Worm (Caenorhabditis elegans) whole organism, early embryonic: ENCODE measurements around the gene srn-1.

Experiments used
- B0310.2 ChIP-seq: sonication (generic microtip); optimal IDR thresholded peaks from 2 replicates; lab custom pipeline; 2016; ENCODE audit warnings: mild to moderate bottlenecking, missing genetic modification characterization, missing compliant biosample characterization
- F13C5.2 ChIP-seq: sonication (generic microtip); optimal IDR thresholded peaks from 2 replicates; lab custom pipeline; 2017; ENCODE audit warnings: mild to moderate bottlenecking, missing genetic modification characterization, inconsistent platforms, missing compliant biosample characterization
- aly-1 ChIP-seq: sonication (generic microtip); optimal IDR thresholded peaks from 2 replicates; lab custom pipeline; 2016; ENCODE audit warnings: missing genetic modification characterization, missing compliant biosample characterization
- ama-1 ChIP-seq: fragments of 150-350 bp; optimal IDR thresholded peaks from 2 replicates; lab custom pipeline; 2014
- ceh-13 ChIP-seq: fragments of 200-800 bp; sonication (Bioruptor generic); optimal IDR thresholded peaks from 2 replicates; lab custom pipeline; 2018; ENCODE audit warnings: mild to moderate bottlenecking, missing genetic modification characterization, missing compliant biosample characterization
- ceh-36 ChIP-seq: sonication (generic microtip); optimal IDR thresholded peaks from 2 replicates; lab custom pipeline; 2016; ENCODE audit warnings: missing genetic modification characterization, inconsistent platforms, missing compliant biosample characterization
- ets-7 ChIP-seq: sonication (generic microtip); optimal IDR thresholded peaks from 2 replicates; lab custom pipeline; 2016; ENCODE audit warnings: missing genotype, missing genetic modification characterization, missing compliant biosample characterization
- flt-1 ChIP-seq: fragments of 200-800 bp; sonication (Bioruptor generic); IDR thresholded peaks from 2 replicates; pipeline ENCODE4 v1.3.6; 2022; ENCODE audit warnings: missing genetic modification characterization, missing compliant biosample characterization
- hmbx-1 ChIP-seq: sonication (generic microtip); optimal IDR thresholded peaks from 2 replicates; lab custom pipeline; 2016; ENCODE audit warnings: mild to moderate bottlenecking, missing genetic modification characterization, missing compliant biosample characterization
- hmg-4 ChIP-seq: fragments of 200-800 bp; sonication (Bioruptor generic); optimal IDR thresholded peaks from 2 replicates; lab custom pipeline; 2018; ENCODE audit warnings: mild to moderate bottlenecking, missing genetic modification characterization, missing compliant biosample characterization
- hnd-1 ChIP-seq: sonication (generic microtip); optimal IDR thresholded peaks from 2 replicates; lab custom pipeline; 2016; ENCODE audit warnings: missing genetic modification characterization, missing compliant biosample characterization
- pes-1 ChIP-seq: fragments of 200-800 bp; sonication (Bioruptor generic); IDR thresholded peaks from 2 replicates; pipeline ENCODE4 v1.3.6; 2022; ENCODE audit warnings: missing genetic modification reagents, missing genetic modification characterization, missing compliant biosample characterization
- scrt-1 ChIP-seq: fragments of 200-800 bp; sonication (Bioruptor generic); IDR thresholded peaks from 2 replicates; pipeline ENCODE4 v1.3.6; 2022; ENCODE audit warnings: missing genetic modification characterization, missing compliant biosample characterization
- sea-1 ChIP-seq: fragments of 200-800 bp; sonication (Bioruptor generic); conservative IDR thresholded peaks from 2 replicates; pipeline ENCODE4 v1.3.6; 2022; ENCODE audit warnings: missing genetic modification characterization, missing compliant biosample characterization
- tbx-11 ChIP-seq: fragments of 200-800 bp; sonication (Bioruptor generic); IDR thresholded peaks from 2 replicates; pipeline ENCODE4 v1.3.6; 2022; ENCODE audit warnings: missing genetic modification characterization, missing compliant biosample characterization
- tbx-37 ChIP-seq: fragments of 200-800 bp; sonication (Bioruptor generic); conservative IDR thresholded peaks from 2 replicates; pipeline ENCODE4 v1.3.6; 2022; ENCODE audit warnings: missing genetic modification reagents, missing genetic modification characterization, missing compliant biosample characterization
- tra-4 ChIP-seq: sonication (generic microtip); optimal IDR thresholded peaks from 2 replicates; lab custom pipeline; 2017; ENCODE audit warnings: missing genetic modification characterization, missing compliant biosample characterization

The srn-1 gene

ce11 chrV:6248714-6249113 lies 37.5 kb downstream of the srn-1 start:
- TF ChIP-seq aly-1 (tag; lab: Kevin White, UChicago) (no peak), scrt-1 (GFP tag; lab: Robert Waterston, UW) (no peak)

ce11 chrV:6247397-6247796 lies 38.8 kb downstream of the srn-1 start:
- TF ChIP-seq ama-1 (lab: Kevin White, UChicago) (no peak), ceh-13 (GFP tag; lab: Kevin White, UChicago) (no peak)

- TF ChIP-seq sea-1 (GFP tag; lab: Robert Waterston, UW) (no peak), scrt-1 (GFP tag; lab: Robert Waterston, UW) (no peak), flt-1 (GFP tag; lab: Robert Waterston, UW) (0 out of 2 replicates have a peak, but pooled peaks have one; percentile 33), F13C5.2 (peak; percentile 25)
Measured at ce11 chrV:6246454-6246981, 39.7 kb downstream of the srn-1 start, which contains the start of gene dmd-7. Gene dmd-7 (plus strand): TSS chrV:6246931.

ce11 chrV:6244631-6245030 lies 41.6 kb downstream of the srn-1 start:
- TF ChIP-seq hmg-4 (GFP tag; lab: Kevin White, UChicago) = no peak
- TF ChIP-seq F13C5.2 = no peak
- TF ChIP-seq ceh-13 (GFP tag; lab: Kevin White, UChicago) = no peak
- no peak for TF ChIP-seq sea-1 (GFP tag; lab: Robert Waterston, UW)
- TF ChIP-seq hmbx-1 (tag; lab: Kevin White, UChicago) = no peak
- no peak for TF ChIP-seq pes-1 (GFP tag; lab: Robert Waterston, UW)
- TF ChIP-seq ceh-36 = no peak
- TF ChIP-seq flt-1 (GFP tag; lab: Robert Waterston, UW) = no peak

DNA sequence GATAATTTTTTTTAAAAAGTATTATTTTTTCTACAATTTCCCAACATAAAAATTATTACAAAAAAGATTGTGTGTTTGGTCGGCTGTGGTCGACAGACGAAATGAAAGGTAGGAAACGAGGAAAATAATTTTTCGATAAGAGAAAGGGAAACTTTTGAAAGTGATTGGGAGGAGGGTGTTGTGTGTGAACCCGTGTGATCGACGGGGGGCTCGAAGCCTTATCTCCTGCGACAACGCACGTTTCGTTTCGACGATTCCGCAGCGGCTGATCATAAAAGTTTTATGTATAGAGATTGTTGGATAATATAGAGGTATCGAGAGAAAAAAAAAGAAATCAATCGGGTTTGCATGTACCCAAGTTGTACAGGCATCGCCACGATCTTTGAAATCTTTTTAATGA lies 43.0 kb downstream of the srn-1 start:
- TF ChIP-seq hmg-4 (GFP tag; lab: Kevin White, UChicago) (no peak), aly-1 (tag; lab: Kevin White, UChicago) (no peak), sea-1 (GFP tag; lab: Robert Waterston, UW) (no peak), flt-1 (GFP tag; lab: Robert Waterston, UW) (no peak), ets-7 (tag; lab: Kevin White, UChicago) (no peak), F13C5.2 (no peak), pes-1 (GFP tag; lab: Robert Waterston, UW) (no peak), hnd-1 (tag; lab: Kevin White, UChicago) (no peak), scrt-1 (GFP tag; lab: Robert Waterston, UW) (no peak), tra-4 (tag; lab: Kevin White, UChicago) (no peak), hmbx-1 (tag; lab: Kevin White, UChicago) (no peak), B0310.2 (tag; lab: Kevin White, UChicago) (no peak), ceh-36 (no peak), tbx-11 (GFP tag; lab: Robert Waterston, UW) (no peak), ama-1 (lab: Kevin White, UChicago) (no peak), tbx-37 (GFP tag; lab: Robert Waterston, UW) (no peak)

ce11 chrV:6240735-6241134 lies 45.5 kb downstream of the srn-1 start:
- no peak for TF ChIP-seq hmbx-1 (tag; lab: Kevin White, UChicago)
- no peak for TF ChIP-seq hnd-1 (tag; lab: Kevin White, UChicago)
- no peak for TF ChIP-seq ceh-36
- no peak for TF ChIP-seq flt-1 (GFP tag; lab: Robert Waterston, UW)

DNA sequence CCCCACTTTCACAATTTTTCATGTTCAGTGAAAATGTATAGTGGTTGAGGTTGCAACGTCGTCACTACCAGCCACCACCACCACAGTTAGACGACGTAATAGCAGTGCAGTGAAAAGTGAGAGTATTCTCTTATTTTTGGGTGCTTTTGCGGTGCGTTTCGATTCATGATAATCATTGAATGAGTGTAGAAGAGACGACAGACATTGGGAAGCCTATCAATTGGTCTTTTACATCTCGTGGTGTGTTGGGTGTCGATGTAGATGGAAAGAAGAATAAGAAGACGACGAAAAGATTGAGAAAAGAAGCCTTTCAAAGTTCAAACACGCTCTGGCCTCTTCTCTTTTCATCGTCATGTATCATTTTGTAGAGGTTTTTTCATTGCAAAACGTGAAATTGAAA lies 46.4 kb downstream of the srn-1 start:
- TF ChIP-seq sea-1 (GFP tag; lab: Robert Waterston, UW) = no peak
- TF ChIP-seq scrt-1 (GFP tag; lab: Robert Waterston, UW) = no peak
- no peak for TF ChIP-seq flt-1 (GFP tag; lab: Robert Waterston, UW)
- TF ChIP-seq hmbx-1 (tag; lab: Kevin White, UChicago) = no peak
- TF ChIP-seq ets-7 (tag; lab: Kevin White, UChicago) = no peak
- no peak for TF ChIP-seq ceh-36
- TF ChIP-seq ceh-13 (GFP tag; lab: Kevin White, UChicago) = no peak
- TF ChIP-seq pes-1 (GFP tag; lab: Robert Waterston, UW) = no peak
- TF ChIP-seq hmg-4 (GFP tag; lab: Kevin White, UChicago) = no peak
- TF ChIP-seq F13C5.2 = no peak
- no peak for TF ChIP-seq tbx-37 (GFP tag; lab: Robert Waterston, UW)
- no peak for TF ChIP-seq ama-1 (lab: Kevin White, UChicago)
- no peak for TF ChIP-seq B0310.2 (tag; lab: Kevin White, UChicago)
- TF ChIP-seq aly-1 (tag; lab: Kevin White, UChicago) = no peak
- no peak for TF ChIP-seq tbx-11 (GFP tag; lab: Robert Waterston, UW)
- no peak for TF ChIP-seq hnd-1 (tag; lab: Kevin White, UChicago)
- TF ChIP-seq tra-4 (tag; lab: Kevin White, UChicago) = no peak

- TF ChIP-seq ceh-13 (GFP tag; lab: Kevin White, UChicago) = no peak
- no peak for TF ChIP-seq hnd-1 (tag; lab: Kevin White, UChicago)
- no peak for TF ChIP-seq hmg-4 (GFP tag; lab: Kevin White, UChicago)
- no peak for TF ChIP-seq flt-1 (GFP tag; lab: Robert Waterston, UW)
- no peak for TF ChIP-seq B0310.2 (tag; lab: Kevin White, UChicago)
- TF ChIP-seq ama-1 (lab: Kevin White, UChicago) = no peak
- no peak for TF ChIP-seq ets-7 (tag; lab: Kevin White, UChicago)
- TF ChIP-seq hmbx-1 (tag; lab: Kevin White, UChicago) = no peak
- TF ChIP-seq sea-1 (GFP tag; lab: Robert Waterston, UW) = no peak
- no peak for TF ChIP-seq tbx-37 (GFP tag; lab: Robert Waterston, UW)
- TF ChIP-seq ceh-36 = no peak
- TF ChIP-seq tra-4 (tag; lab: Kevin White, UChicago) = no peak
- no peak for TF ChIP-seq F13C5.2
Measured at ce11 chrV:6238347-6238746, 47.9 kb downstream of the srn-1 start.
